Fruit fly (Drosophila melanogaster): ENCODE data around the gene CG17361.

DNA sequence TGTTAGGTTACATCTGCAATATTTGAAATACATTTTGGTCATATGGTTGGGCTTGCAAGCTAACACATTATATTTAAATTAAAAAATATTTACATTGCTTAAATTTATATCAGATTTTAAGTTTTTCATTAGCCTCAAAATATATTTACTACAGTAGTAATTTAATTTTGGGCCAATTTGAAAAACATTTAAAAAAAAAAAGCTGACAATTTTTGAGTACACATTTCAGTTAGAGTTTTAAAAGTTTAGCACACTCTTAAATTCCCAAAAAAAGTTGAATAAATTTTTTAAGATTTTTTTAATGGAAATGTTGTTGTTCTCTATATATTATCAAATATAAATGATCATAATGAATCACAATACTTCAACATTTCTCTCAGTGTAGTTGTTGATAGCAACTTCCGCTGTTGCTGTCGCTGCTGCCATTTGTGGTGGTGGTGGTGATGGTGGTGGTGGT is 39.8 kb upstream of the CG17361 start:
- no peak for TF ChIP-seq CG12071 (GFP tag; optimal IDR thresholded peaks at IDR 0.05)
- no peak for TF ChIP-seq bigmax (GFP tag; optimal IDR thresholded peaks at IDR 0.05)
- TF ChIP-seq CG16863 (GFP tag; optimal IDR thresholded peaks at IDR 0.05) = peak; percentile 4
- no peak for TF ChIP-seq corto (GFP tag; optimal IDR thresholded peaks at IDR 0.05)
